Fruit fly (Drosophila melanogaster) whole organism, embryonic: ENCODE measurements around the gene CG6959.

Experiments used
- Adf1 ChIP-seq: fragments of 200-800 bp; sonication (Bioruptor generic); IDR thresholded peaks from 2 replicates; pipeline ENCODE4 v1.3.6; 2022; ENCODE audit warnings: missing biosample characterization, missing genetic modification characterization
- Asciz ChIP-seq: fragments of 200-800 bp; sonication (Bioruptor generic); optimal IDR thresholded peaks from 2 replicates; lab custom pipeline; 2017; ENCODE audit warnings: missing biosample characterization, mild to moderate bottlenecking, missing genetic modification characterization, missing genetic modification reagents
- CG10147 ChIP-seq: fragments of 200-800 bp; sonication (Bioruptor generic); optimal IDR thresholded peaks from 2 replicates; lab custom pipeline; 2019; ENCODE audit warnings: missing biosample characterization, mild to moderate bottlenecking, missing genetic modification characterization, moderate library complexity
- CG10209 ChIP-seq: fragments of 200-800 bp; sonication (Bioruptor generic); optimal IDR thresholded peaks from 3 replicates; lab custom pipeline; 2017; ENCODE audit warnings: missing biosample characterization, mild to moderate bottlenecking, missing genetic modification characterization, missing genetic modification reagents
- CG10267 ChIP-seq: fragments of 200-800 bp; sonication (Bioruptor generic); optimal IDR thresholded peaks from 2 replicates; lab custom pipeline; 2018; ENCODE audit warnings: missing biosample characterization, mild to moderate bottlenecking, missing genetic modification characterization, moderate library complexity
- CG11398 ChIP-seq: fragments of 200-800 bp; sonication (Bioruptor generic); optimal IDR thresholded peaks from 2 replicates; lab custom pipeline; 2016; ENCODE audit warnings: missing biosample characterization, missing genetic modification characterization
- CG12219 ChIP-seq: fragments of 200-800 bp; sonication (Bioruptor generic); optimal IDR thresholded peaks from 3 replicates; lab custom pipeline; 2018; ENCODE audit warnings: missing biosample characterization, mild to moderate bottlenecking, missing genetic modification characterization
- CG12769 ChIP-seq: fragments of 200-800 bp; sonication (Bioruptor generic); optimal IDR thresholded peaks from 2 replicates; lab custom pipeline; 2019; ENCODE audit warnings: missing biosample characterization, mild to moderate bottlenecking, missing genetic modification characterization, moderate library complexity
- CG14667 ChIP-seq: fragments of 200-800 bp; sonication (Bioruptor generic); IDR thresholded peaks from 2 replicates; pipeline ENCODE4 v1.3.6; 2022; ENCODE audit warnings: missing biosample characterization, missing genetic modification characterization
- CG17912 ChIP-seq: fragments of 200-800 bp; sonication (Bioruptor generic); optimal IDR thresholded peaks from 2 replicates; lab custom pipeline; 2018; ENCODE audit warnings: missing biosample characterization, mild to moderate bottlenecking, missing genetic modification characterization
- CG2889 ChIP-seq: fragments of 200-800 bp; sonication (Bioruptor generic); IDR thresholded peaks from 3 replicates; pipeline ENCODE4 v1.3.6; 2022; ENCODE audit warnings: missing biosample characterization, missing genetic modification characterization
- CG3838 ChIP-seq: fragments of 200-800 bp; sonication (Bioruptor generic); optimal IDR thresholded peaks from 3 replicates; lab custom pipeline; 2016; ENCODE audit warnings: missing biosample characterization, missing genetic modification characterization
- CG43689 ChIP-seq: fragments of 200-800 bp; sonication (Bioruptor generic); IDR thresholded peaks from 2 replicates; pipeline ENCODE4 v1.3.6; 2022; ENCODE audit warnings: missing biosample characterization, missing genetic modification characterization
- CG4617 ChIP-seq: fragments of 200-800 bp; sonication (Bioruptor generic); optimal IDR thresholded peaks from 3 replicates; lab custom pipeline; 2016; ENCODE audit warnings: missing biosample characterization, missing genetic modification characterization, borderline replicate concordance
- CG7556 ChIP-seq: fragments of 200-800 bp; sonication (Bioruptor generic); optimal IDR thresholded peaks from 2 replicates; lab custom pipeline; 2017; ENCODE audit warnings: missing biosample characterization, mild to moderate bottlenecking, missing genetic modification characterization
- CG7745 ChIP-seq: fragments of 200-800 bp; sonication (Bioruptor generic); optimal IDR thresholded peaks from 2 replicates; lab custom pipeline; 2018; ENCODE audit warnings: missing biosample characterization, mild to moderate bottlenecking, missing genetic modification characterization, moderate library complexity
- CG9437 ChIP-seq: fragments of 200-800 bp; sonication (Bioruptor generic); optimal IDR thresholded peaks from 2 replicates; lab custom pipeline; 2018; ENCODE audit warnings: missing biosample characterization, mild to moderate bottlenecking, missing genetic modification characterization
- Camta ChIP-seq: fragments of 200-800 bp; sonication (Bioruptor generic); optimal IDR thresholded peaks from 2 replicates; lab custom pipeline; 2016; ENCODE audit warnings: missing biosample characterization, missing genetic modification characterization
- Dref ChIP-seq: fragments of 200-800 bp; sonication (Bioruptor generic); IDR thresholded peaks from 2 replicates; pipeline ENCODE4 v1.3.6; 2022; ENCODE audit warnings: missing biosample characterization, missing genetic modification characterization
- Elba2 ChIP-seq: fragments of 200-800 bp; sonication (Bioruptor generic); optimal IDR thresholded peaks from 3 replicates; lab custom pipeline; 2016; ENCODE audit warnings: missing biosample characterization, missing genetic modification characterization
- Hand ChIP-seq: fragments of 200-800 bp; sonication (Bioruptor generic); optimal IDR thresholded peaks from 2 replicates; lab custom pipeline; 2017; ENCODE audit warnings: mild to moderate bottlenecking, missing biosample characterization, missing genetic modification reagents, missing genetic modification characterization
- HmgZ ChIP-seq: fragments of 200-800 bp; sonication (Bioruptor generic); optimal IDR thresholded peaks from 2 replicates; lab custom pipeline; 2018; ENCODE audit warnings: missing biosample characterization, mild to moderate bottlenecking, missing genetic modification characterization
- MBD-R2 ChIP-seq: fragments of 200-800 bp; sonication (Bioruptor generic); IDR thresholded peaks from 2 replicates; pipeline ENCODE4 v1.3.6; 2022; ENCODE audit warnings: missing biosample characterization, missing genetic modification characterization
- Opbp ChIP-seq: fragments of 200-800 bp; sonication (Bioruptor generic); IDR thresholded peaks from 3 replicates; pipeline ENCODE4 v1.3.6; 2022; ENCODE audit warnings: missing biosample characterization, missing genetic modification characterization; ENCODE audit not compliant: partially characterized antibody
- Taf1 ChIP-seq: fragments of 200-800 bp; sonication (Bioruptor generic); IDR thresholded peaks from 2 replicates; pipeline ENCODE4 v1.3.6; 2022; ENCODE audit warnings: missing biosample characterization, missing genetic modification characterization
- Vsx1 ChIP-seq: fragments of 200-800 bp; sonication (Bioruptor generic); optimal IDR thresholded peaks from 2 replicates; lab custom pipeline; 2017; ENCODE audit warnings: missing biosample characterization, mild to moderate bottlenecking, missing genetic modification characterization, missing genetic modification reagents
- Xbp1 ChIP-seq: fragments of 200-800 bp; sonication (Bioruptor generic); optimal IDR thresholded peaks from 3 replicates; lab custom pipeline; 2016; ENCODE audit warnings: missing biosample characterization, mild to moderate bottlenecking, missing genetic modification characterization
- bsh ChIP-seq, 2 experiments: fragments of 200-800 bp; sonication (Bioruptor generic); optimal IDR thresholded peaks; 2 replicates each; lab custom pipeline; 2017 to 2018; ENCODE audit warnings: mild to moderate bottlenecking in 2 of 2, missing biosample characterization in 2 of 2, missing genetic modification characterization in 2 of 2, moderate library complexity in 1 of 2
- chn ChIP-seq: fragments of 200-800 bp; sonication (Bioruptor generic); optimal IDR thresholded peaks from 2 replicates; lab custom pipeline; 2016; ENCODE audit warnings: missing biosample characterization, missing genetic modification characterization
- corto ChIP-seq: fragments of 200-800 bp; sonication (Bioruptor generic); optimal IDR thresholded peaks from 2 replicates; lab custom pipeline; 2016; ENCODE audit warnings: missing biosample characterization, mild to moderate bottlenecking, missing genetic modification characterization, moderate library complexity
- dmrt99B ChIP-seq: fragments of 200-800 bp; sonication (Bioruptor generic); optimal IDR thresholded peaks from 2 replicates; lab custom pipeline; 2018; ENCODE audit warnings: missing biosample characterization, mild to moderate bottlenecking, missing genetic modification characterization, moderate library complexity
- en ChIP-seq: fragments of 200-800 bp; sonication (Bioruptor generic); optimal IDR thresholded peaks from 2 replicates; lab custom pipeline; 2016; ENCODE audit warnings: missing biosample characterization, missing genetic modification characterization
- fd3F ChIP-seq: fragments of 200-800 bp; sonication (Bioruptor generic); optimal IDR thresholded peaks from 2 replicates; lab custom pipeline; 2018; ENCODE audit warnings: missing biosample characterization, mild to moderate bottlenecking, missing genetic modification characterization, moderate library complexity
- gce ChIP-seq: fragments of 200-800 bp; sonication (Bioruptor generic); IDR thresholded peaks from 3 replicates; pipeline ENCODE4 v1.3.6; 2022; ENCODE audit warnings: missing biosample characterization, missing genetic modification characterization
- gcm2 ChIP-seq: fragments of 200-800 bp; sonication (Bioruptor generic); optimal IDR thresholded peaks from 2 replicates; lab custom pipeline; 2016; ENCODE audit warnings: missing biosample characterization, missing genetic modification characterization
- gfzf ChIP-seq: fragments of 200-800 bp; sonication (Bioruptor generic); optimal IDR thresholded peaks from 2 replicates; lab custom pipeline; 2016; ENCODE audit warnings: missing biosample characterization, mild to moderate bottlenecking, missing genetic modification characterization, moderate library complexity
- grn ChIP-seq: fragments of 200-800 bp; sonication (Bioruptor generic); optimal IDR thresholded peaks from 3 replicates; lab custom pipeline; 2017; ENCODE audit warnings: missing biosample characterization, missing genetic modification characterization
- jigr1 ChIP-seq: fragments of 200-800 bp; sonication (Bioruptor generic); IDR thresholded peaks from 3 replicates; pipeline ENCODE4 v1.3.6; 2022; ENCODE audit warnings: missing biosample characterization, missing genetic modification characterization
- kay ChIP-seq: fragments of 200-800 bp; sonication (Bioruptor generic); optimal IDR thresholded peaks from 2 replicates; lab custom pipeline; 2016; ENCODE audit warnings: missing biosample characterization, missing genetic modification characterization
- maf-S ChIP-seq: fragments of 200-800 bp; sonication (Bioruptor generic); optimal IDR thresholded peaks from 2 replicates; lab custom pipeline; 2016; ENCODE audit warnings: missing biosample characterization, missing genetic modification characterization
- nmo ChIP-seq: fragments of 200-800 bp; sonication (Bioruptor generic); optimal IDR thresholded peaks from 2 replicates; lab custom pipeline; 2018; ENCODE audit warnings: missing biosample characterization, mild to moderate bottlenecking, missing genetic modification characterization, moderate library complexity
- pho ChIP-seq: fragments of 200-800 bp; sonication (Bioruptor generic); optimal IDR thresholded peaks from 2 replicates; lab custom pipeline; 2016; ENCODE audit warnings: missing biosample characterization, missing genetic modification characterization
- pros ChIP-seq: fragments of 200-800 bp; sonication (Bioruptor generic); optimal IDR thresholded peaks from 3 replicates; lab custom pipeline; 2019; ENCODE audit warnings: missing biosample characterization, mild to moderate bottlenecking, missing genetic modification characterization, moderate library complexity
- run ChIP-seq: fragments of 200-800 bp; sonication (Bioruptor generic); optimal IDR thresholded peaks from 3 replicates; lab custom pipeline; 2018; ENCODE audit warnings: missing biosample characterization, mild to moderate bottlenecking, missing genetic modification characterization
- schlank ChIP-seq: fragments of 200-800 bp; sonication (Bioruptor generic); optimal IDR thresholded peaks from 2 replicates; lab custom pipeline; 2018; ENCODE audit warnings: missing biosample characterization, mild to moderate bottlenecking, missing genetic modification characterization
- sr ChIP-seq: fragments of 200-800 bp; sonication (Bioruptor generic); IDR thresholded peaks from 3 replicates; pipeline ENCODE4 v1.3.6; 2022; ENCODE audit warnings: missing biosample characterization, missing genetic modification characterization
- stc ChIP-seq: fragments of 200-800 bp; sonication (Bioruptor generic); IDR thresholded peaks from 2 replicates; pipeline ENCODE4 v1.3.6; 2022; ENCODE audit warnings: missing biosample characterization, missing genetic modification characterization
- unpg ChIP-seq: fragments of 200-800 bp; sonication (Bioruptor generic); optimal IDR thresholded peaks from 3 replicates; lab custom pipeline; 2018; ENCODE audit warnings: missing biosample characterization, mild to moderate bottlenecking, missing genetic modification characterization, moderate library complexity
- vvl ChIP-seq: fragments of 200-800 bp; sonication (Bioruptor generic); IDR thresholded peaks from 2 replicates; pipeline ENCODE4 v1.3.6; 2022; ENCODE audit warnings: missing biosample characterization, missing genetic modification characterization
- wdn ChIP-seq: fragments of 200-800 bp; sonication (Bioruptor generic); IDR thresholded peaks from 2 replicates; pipeline ENCODE4 v1.3.6; 2022; ENCODE audit warnings: missing biosample characterization, missing genetic modification characterization
- yki ChIP-seq: fragments of >200 bp; optimal IDR thresholded peaks from 3 replicates; lab custom pipeline; 2018
- z ChIP-seq: fragments of 200-800 bp; sonication (Bioruptor generic); IDR thresholded peaks from 3 replicates; pipeline ENCODE4 v1.3.6; 2022; ENCODE audit warnings: missing biosample characterization, missing genetic modification characterization

Gene CG6959

dm6 chr3R:11855156-11855555, 14.1 kb downstream of the CG6959 start (continued):
- TF ChIP-seq en (GFP tag; lab: Kevin White, UChicago) (no peak), CG7556 (GFP tag; lab: Kevin White, UChicago) (peak; percentile 36), schlank (tag; lab: Kevin White, UChicago) (no peak), Dref (GFP tag; lab: Robert Waterston, UW) (no peak), corto (no peak), sr (GFP tag; lab: Robert Waterston, UW) (no peak), CG9437 (no peak), Asciz (GFP tag; lab: Kevin White, UChicago) (no peak), wdn (GFP tag; lab: Robert Waterston, UW) (no peak), gcm2 (no peak), CG11398 (GFP tag; lab: Kevin White, UChicago) (no peak), run (no peak), Camta (GFP tag; lab: Kevin White, UChicago) (no peak), Adf1 (GFP tag; lab: Robert Waterston, UW) (no peak), vvl (GFP tag; lab: Robert Waterston, UW) (0 out of 2 replicates have a peak, but pooled peaks have one; percentile 68), gce (GFP tag; lab: Robert Waterston, UW) (no peak), Taf1 (GFP tag; lab: Robert Waterston, UW) (no peak), grn (GFP tag; lab: Kevin White, UChicago) (no peak), Vsx1 (GFP tag; lab: Kevin White, UChicago) (peak; percentile 1), CG12219 (GFP tag; lab: Kevin White, UChicago) (no peak), jigr1 (GFP tag; lab: Robert Waterston, UW) (no peak), Hand (GFP tag; lab: Kevin White, UChicago) (no peak), chn (GFP tag; lab: Kevin White, UChicago) (no peak), CG2889 (GFP tag; lab: Robert Waterston, UW) (no peak), MBD-R2 (GFP tag; lab: Robert Waterston, UW) (no peak), CG10209 (peak; percentile 29), gfzf (GFP tag; lab: Kevin White, UChicago) (no peak), dmrt99B (tag; lab: Kevin White, UChicago) (peak; percentile 62), nmo (GFP tag; lab: Kevin White, UChicago) (peak; percentile 19), z (GFP tag; lab: Robert Waterston, UW) (no peak), CG14667 (GFP tag; lab: Robert Waterston, UW) (no peak), CG4617 (GFP tag; lab: Kevin White, UChicago) (no peak), CG10147 (GFP tag; lab: Kevin White, UChicago) (peak; percentile 2), CG17912 (no peak), kay (no peak), CG7745 (tag; lab: Kevin White, UChicago) (no peak), Elba2 (GFP tag; lab: Kevin White, UChicago) (no peak), CG43689 (GFP tag; lab: Robert Waterston, UW) (no peak), pros (GFP tag; lab: Kevin White, UChicago) (no peak), unpg (GFP tag; lab: Kevin White, UChicago) (peak; percentile 44), Xbp1 (GFP tag; lab: Kevin White, UChicago) (peak; percentile 23), CG12769 (tag; lab: Kevin White, UChicago) (no peak), Opbp (GFP tag; lab: Robert Waterston, UW) (no peak), CG3838 (GFP tag; lab: Kevin White, UChicago) (no peak), CG10267 (tag; lab: Kevin White, UChicago) (peak; percentile 6), pho (GFP tag; lab: Kevin White, UChicago) (no peak), HmgZ (no peak), stc (GFP tag; lab: Robert Waterston, UW) (no peak), bsh (GFP tag; optimal IDR thresholded peaks at IDR 0.05; lab: Kevin White, UChicago) (peak in 1 of 2 experiments; percentile 42), fd3F (GFP tag; lab: Kevin White, UChicago) (no peak), yki (lab: Kevin White, UChicago) (no peak), maf-S (no peak)
